Worm (Caenorhabditis elegans): Measurements from ENCODE around the gene clec-240.

ce11 chrV:16980368-16980767 is 29.4 kb upstream of the clec-240 start, which contains the start of gene srz-54:
- TF ChIP-seq T22C8.4 (GFP tag; IDR thresholded peaks at IDR 0.05) (no peak), ztf-29 (GFP tag; IDR thresholded peaks at IDR 0.05) (no peak), cog-1 (tag; optimal IDR thresholded peaks at IDR 0.05) (no peak), flt-1 (GFP tag; IDR thresholded peaks at IDR 0.05) (no peak), ref-1 (GFP tag; conservative IDR thresholded peaks at IDR 0.05) (no peak), med-1 (GFP tag; optimal IDR thresholded peaks at IDR 0.05; ENCODE audit: insufficient read depth) (no peak), tab-1 (GFP tag; IDR thresholded peaks at IDR 0.05) (no peak), klf-2 (GFP tag; conservative IDR thresholded peaks at IDR 0.05) (no peak), ztf-23 (GFP tag; IDR thresholded peaks at IDR 0.05) (no peak)
